Worm (Caenorhabditis elegans) whole organism, midembryonic: ENCODE results near the gene cdc-25.4.

ENCODE experiments used
- T22C8.4 ChIP-seq: fragments of 200-800 bp; sonication (Bioruptor generic); IDR thresholded peaks from 2 replicates; pipeline ENCODE4 v1.3.6; 2022; ENCODE audit warnings: missing genetic modification characterization, missing compliant biosample characterization
- cog-1 ChIP-seq: sonication (generic microtip); optimal IDR thresholded peaks from 2 replicates; lab custom pipeline; 2016; ENCODE audit warnings: missing genetic modification characterization, missing compliant biosample characterization
- flt-1 ChIP-seq: fragments of 200-800 bp; sonication (Bioruptor generic); IDR thresholded peaks from 2 replicates; pipeline ENCODE4 v1.3.6; 2022; ENCODE audit warnings: missing genetic modification characterization, missing compliant biosample characterization
- klf-2 ChIP-seq: fragments of 200-800 bp; sonication (Bioruptor generic); conservative IDR thresholded peaks from 2 replicates; pipeline ENCODE4 v1.3.6; 2022; ENCODE audit warnings: missing genetic modification reagents, missing genetic modification characterization, missing compliant biosample characterization
- med-1 ChIP-seq: sonication (generic microtip); optimal IDR thresholded peaks from 2 replicates; lab custom pipeline; 2017; ENCODE audit warnings: missing genetic modification characterization, mild to moderate bottlenecking, missing compliant biosample characterization, antibody characterized with exemption, missing genetic modification reagents; ENCODE audit not compliant: insufficient read depth
- ref-1 ChIP-seq: fragments of 200-800 bp; sonication (Bioruptor generic); conservative IDR thresholded peaks from 2 replicates; pipeline ENCODE4 v1.3.6; 2022; ENCODE audit warnings: missing genetic modification reagents, missing genetic modification characterization, missing compliant biosample characterization
- tab-1 ChIP-seq: fragments of 200-800 bp; sonication (Bioruptor generic); IDR thresholded peaks from 2 replicates; pipeline ENCODE4 v1.3.6; 2022; ENCODE audit warnings: missing genetic modification characterization, missing compliant biosample characterization
- ztf-23 ChIP-seq: fragments of 200-800 bp; sonication (Bioruptor generic); IDR thresholded peaks from 2 replicates; pipeline ENCODE4 v1.3.6; 2022; ENCODE audit warnings: missing genetic modification reagents, missing genetic modification characterization, missing compliant biosample characterization
- ztf-29 ChIP-seq: fragments of 200-800 bp; sonication (Bioruptor generic); IDR thresholded peaks from 2 replicates; pipeline ENCODE4 v1.3.6; 2022; ENCODE audit warnings: missing genetic modification reagents, missing genetic modification characterization, missing compliant biosample characterization

cdc-25.4 gene

DNA sequence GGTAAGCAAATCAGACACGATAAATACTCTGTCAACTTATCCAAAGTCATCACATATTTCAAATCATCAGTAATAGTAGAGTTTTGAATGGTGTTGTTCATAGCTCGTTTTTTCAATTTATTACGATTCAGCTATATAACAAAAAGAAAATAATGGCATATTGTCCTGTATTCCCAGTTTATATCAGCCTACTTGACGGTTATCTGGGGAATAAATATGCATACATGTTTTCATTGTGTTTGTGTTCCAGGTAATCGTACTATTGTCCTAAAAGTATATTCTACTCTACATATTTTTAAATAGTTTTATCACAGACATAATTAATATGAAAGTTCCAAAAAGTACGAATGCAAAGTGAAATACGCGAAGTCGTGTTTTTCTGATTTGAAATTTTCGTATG lies 1.5 kb downstream of the cdc-25.4 start, which contains the start of gene srd-2:
srd-2 (minus strand) TSS at position 101 of the 400 bp plus-strand sequence.
- TF ChIP-seq ref-1, result no peak
- no peak for TF ChIP-seq ztf-29 (GFP tag; lab: Robert Waterston, UW)
- TF ChIP-seq med-1 (GFP tag; lab: Kevin White, UChicago), result no peak
- TF ChIP-seq flt-1 (GFP tag; lab: Robert Waterston, UW), result no peak
- TF ChIP-seq cog-1 (tag; lab: Kevin White, UChicago), result no peak
- TF ChIP-seq T22C8.4 (GFP tag; lab: Robert Waterston, UW), result no peak
- TF ChIP-seq tab-1 (GFP tag; lab: Robert Waterston, UW), result no peak
- TF ChIP-seq klf-2 (GFP tag; lab: Robert Waterston, UW), result no peak
- TF ChIP-seq ztf-23 (GFP tag; lab: Robert Waterston, UW), result no peak

DNA sequence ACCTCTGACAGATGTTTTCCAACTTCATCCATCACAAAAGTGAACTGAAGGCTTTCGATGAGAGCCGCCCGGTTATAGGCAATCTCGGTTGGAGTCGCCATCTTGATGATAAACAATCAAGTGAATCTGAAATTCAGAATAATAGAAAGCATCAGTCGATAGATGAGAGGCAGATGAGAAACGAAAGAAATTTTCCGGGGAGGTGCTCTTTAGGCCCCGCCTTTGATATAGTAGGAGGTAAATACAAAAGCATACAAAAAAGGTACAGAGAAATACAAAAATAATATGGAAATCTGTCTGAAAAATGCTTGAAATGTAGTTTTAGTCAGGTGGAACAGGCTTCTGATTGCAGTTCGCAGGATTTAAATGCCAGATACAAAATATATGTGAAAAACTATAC lies 6.6 kb downstream of the cdc-25.4 start, which contains the start of gene srd-1:
srd-1 (minus strand) TSS at position 101 of the 400 bp plus-strand sequence.
- TF ChIP-seq tab-1 (GFP tag; lab: Robert Waterston, UW) (no peak), ztf-23 (GFP tag; lab: Robert Waterston, UW) (no peak), med-1 (GFP tag; lab: Kevin White, UChicago) (no peak), ztf-29 (GFP tag; lab: Robert Waterston, UW) (no peak)

- TF ChIP-seq T22C8.4 (GFP tag; lab: Robert Waterston, UW), result peak; percentile 37; the same call in 1 of the 2 replicates
- TF ChIP-seq ref-1, result no peak
Measured at ce11 chrII:10174338-10174737, 14.9 kb downstream of the cdc-25.4 start, which contains the start of gene F33H1.4. TSS of gene F33H1.4 (plus strand) at chrII:10174648.

ce11 chrII:10172436-10172973 lies 16.8 kb downstream of the cdc-25.4 start, which contains the start of gene wbp-11:
TSS of gene wbp-11 (plus strand) at chrII:10172923.
- TF ChIP-seq med-1 (GFP tag; lab: Kevin White, UChicago), result no peak
- TF ChIP-seq flt-1 (GFP tag; lab: Robert Waterston, UW), result no peak
- no peak for TF ChIP-seq klf-2 (GFP tag; lab: Robert Waterston, UW)
- TF ChIP-seq ztf-29 (GFP tag; lab: Robert Waterston, UW), result no peak
- TF ChIP-seq T22C8.4 (GFP tag; lab: Robert Waterston, UW), result no peak
- no peak for TF ChIP-seq tab-1 (GFP tag; lab: Robert Waterston, UW)
- TF ChIP-seq ztf-23 (GFP tag; lab: Robert Waterston, UW), result no peak
- no peak for TF ChIP-seq ref-1
- no peak for TF ChIP-seq cog-1 (tag; lab: Kevin White, UChicago)

DNA sequence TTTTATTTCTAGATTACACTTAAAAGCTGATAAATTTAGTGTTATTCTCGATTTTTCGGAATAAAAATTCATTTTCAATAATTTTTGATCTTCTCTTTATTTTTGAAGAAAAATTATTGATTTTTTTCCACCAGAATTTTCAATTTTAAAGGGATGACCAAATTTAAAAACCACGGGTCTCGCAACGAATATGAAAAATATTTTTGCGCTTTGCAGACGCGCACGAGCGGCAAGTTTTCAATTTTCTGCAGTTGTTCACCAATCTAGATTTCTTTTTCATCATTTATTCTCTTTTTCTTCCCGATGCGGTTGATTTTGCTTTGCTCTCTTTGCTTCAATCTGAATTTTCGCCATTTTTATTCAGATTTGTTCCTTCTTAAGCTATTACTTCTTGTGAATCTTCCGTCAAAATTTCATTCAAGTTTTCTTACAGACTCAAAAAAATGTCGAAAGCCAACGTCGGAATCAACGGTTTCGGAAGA lies 18.4 kb downstream of the cdc-25.4 start, which contains the start of gene gpd-4:
gpd-4 (plus strand) TSS at position 432 of the 482 bp plus-strand sequence.
- TF ChIP-seq klf-2 (GFP tag; lab: Robert Waterston, UW), result no peak
- no peak for TF ChIP-seq ztf-29 (GFP tag; lab: Robert Waterston, UW)
- TF ChIP-seq T22C8.4 (GFP tag; lab: Robert Waterston, UW), result 0 out of 2 replicates have a peak, but pooled peaks have one; percentile 17

DNA sequence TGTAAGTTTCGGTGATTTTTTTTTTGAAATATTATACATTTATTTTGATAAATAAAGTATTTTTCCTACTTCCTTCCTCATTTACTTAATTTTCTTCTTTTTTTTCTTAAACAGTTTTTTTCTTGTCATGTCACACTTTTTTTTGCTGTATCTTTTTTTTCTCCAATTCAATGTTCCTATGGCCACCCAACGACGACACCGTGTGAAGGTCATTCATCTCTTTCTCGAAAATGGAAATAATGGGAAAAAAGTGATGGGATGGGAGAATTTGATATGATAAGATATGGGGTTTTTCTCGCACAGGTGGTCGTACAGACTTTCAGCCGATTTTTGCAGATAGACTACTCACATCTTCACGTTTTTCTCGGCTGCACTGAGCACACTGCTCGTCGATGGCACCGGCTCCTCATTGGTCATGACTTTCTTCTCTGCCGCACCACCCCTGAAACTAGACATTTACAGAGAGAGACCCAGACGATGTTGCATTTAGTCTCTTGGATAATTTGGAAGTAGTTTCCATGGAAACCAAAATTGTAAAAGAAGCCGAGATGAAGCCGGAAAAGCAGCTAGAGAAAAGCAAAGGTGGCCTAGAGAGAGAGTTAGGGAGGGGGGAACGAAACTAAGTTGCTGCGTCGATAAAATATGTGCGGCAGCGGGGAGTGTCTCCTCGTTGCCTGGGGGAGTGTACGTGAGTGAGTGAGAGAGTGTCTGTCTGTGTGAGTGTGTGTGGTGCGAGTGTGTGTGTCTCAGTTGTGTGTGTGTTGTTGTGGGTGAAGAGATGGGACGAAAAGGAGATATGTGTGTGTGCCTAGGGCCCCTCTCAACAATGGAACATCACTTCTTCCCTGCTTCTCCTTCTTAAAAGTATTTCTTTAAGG lies 20.1 kb downstream of the cdc-25.4 start, which contains the start of gene daf-19:
daf-19 (minus strand) TSS at position 442 of the 878 bp plus-strand sequence.
- TF ChIP-seq ztf-29 (GFP tag; lab: Robert Waterston, UW), result peak; percentile 87
- TF ChIP-seq flt-1 (GFP tag; lab: Robert Waterston, UW), result peak; percentile 83
- 0 out of 2 replicates have a peak, but pooled peaks have one; percentile 18 for TF ChIP-seq ref-1
- peak; percentile 84 for TF ChIP-seq ztf-23 (GFP tag; lab: Robert Waterston, UW)
- TF ChIP-seq T22C8.4 (GFP tag; lab: Robert Waterston, UW), result peak; percentile 52; the same call in 1 of the 2 replicates
- 0 out of 2 replicates have a peak, but pooled peaks have one; percentile 21 for TF ChIP-seq klf-2 (GFP tag; lab: Robert Waterston, UW)
- peak; percentile 70 for TF ChIP-seq cog-1 (tag; lab: Kevin White, UChicago)
- TF ChIP-seq tab-1 (GFP tag; lab: Robert Waterston, UW), result no peak
- no peak for TF ChIP-seq med-1 (GFP tag; lab: Kevin White, UChicago)

- TF ChIP-seq tab-1 (GFP tag; lab: Robert Waterston, UW), result no peak
- TF ChIP-seq ztf-23 (GFP tag; lab: Robert Waterston, UW), result no peak
- TF ChIP-seq ztf-29 (GFP tag; lab: Robert Waterston, UW), result no peak
- no peak for TF ChIP-seq klf-2 (GFP tag; lab: Robert Waterston, UW)
- no peak for TF ChIP-seq med-1 (GFP tag; lab: Kevin White, UChicago)
- TF ChIP-seq T22C8.4 (GFP tag; lab: Robert Waterston, UW), result no peak
- no peak for TF ChIP-seq cog-1 (tag; lab: Kevin White, UChicago)
- no peak for TF ChIP-seq flt-1 (GFP tag; lab: Robert Waterston, UW)
- no peak for TF ChIP-seq ref-1
Measured at ce11 chrII:10167731-10168130, 21.5 kb downstream of the cdc-25.4 start.

ce11 chrII:10166365-10166764 lies 22.9 kb downstream of the cdc-25.4 start:
- TF ChIP-seq ztf-23 (GFP tag; lab: Robert Waterston, UW) (no peak), cog-1 (tag; lab: Kevin White, UChicago) (no peak), T22C8.4 (GFP tag; lab: Robert Waterston, UW) (no peak), klf-2 (GFP tag; lab: Robert Waterston, UW) (no peak), ztf-29 (GFP tag; lab: Robert Waterston, UW) (no peak), tab-1 (GFP tag; lab: Robert Waterston, UW) (no peak), med-1 (GFP tag; lab: Kevin White, UChicago) (no peak), flt-1 (GFP tag; lab: Robert Waterston, UW) (no peak), ref-1 (no peak)
